Worm (Caenorhabditis elegans) whole organism, mixed stage, embryonic: Measurements from ENCODE around the gene dnj-14.
A peak's percentile ranks its signal among the peaks of the same experiment; 100 is the strongest.

Experiments
- ham-2 ChIP-seq: fragments of 200-800 bp; sonication (Bioruptor generic); optimal IDR thresholded peaks from 2 replicates; lab custom pipeline; 2018; ENCODE audit warnings: mild to moderate bottlenecking, missing genetic modification characterization, missing compliant biosample characterization
- nhr-12 ChIP-seq: fragments of 150-350 bp; optimal IDR thresholded peaks from 2 replicates; lab custom pipeline; 2014; ENCODE audit warnings: missing biosample characterization, missing genetic modification characterization
- nhr-2 ChIP-seq: fragments of 150-350 bp; optimal IDR thresholded peaks from 2 replicates; lab custom pipeline; 2014; ENCODE audit warnings: missing biosample characterization, missing genetic modification characterization
- nhr-237 ChIP-seq: fragments of 150-350 bp; optimal IDR thresholded peaks from 2 replicates; lab custom pipeline; 2014; ENCODE audit warnings: missing biosample characterization, missing genetic modification characterization
- nhr-76 ChIP-seq: sonication (generic microtip); optimal IDR thresholded peaks from 2 replicates; lab custom pipeline; 2017; ENCODE audit warnings: missing biosample characterization, missing genetic modification characterization
- pha-4 ChIP-seq: fragments of 150-350 bp; optimal IDR thresholded peaks from 2 replicates; lab custom pipeline; 2018; ENCODE audit warnings: missing biosample characterization, missing genetic modification reagents, missing genetic modification characterization

DNA sequence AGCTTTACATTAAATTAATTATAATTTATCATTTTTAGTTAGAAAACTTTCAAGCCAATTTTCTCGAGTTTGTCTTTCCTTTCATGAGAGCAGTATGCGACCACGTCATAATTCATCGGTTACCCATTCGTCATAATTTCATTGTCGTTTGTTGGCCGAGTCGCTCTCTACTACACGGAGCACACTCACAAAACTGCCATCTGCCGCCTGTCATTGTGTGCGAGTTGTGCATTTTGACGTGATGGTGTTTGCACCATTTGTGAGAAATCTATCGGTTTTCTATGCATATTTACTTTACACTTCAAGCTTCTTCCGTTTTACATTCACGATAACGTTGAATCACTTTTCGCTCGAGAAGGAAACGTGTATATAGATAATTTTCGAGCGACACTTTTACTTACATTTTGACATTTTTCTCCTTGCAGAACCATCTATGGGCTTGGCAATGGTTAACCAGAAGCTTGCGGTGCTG, 4.8 kb downstream of the dnj-14 start, which contains the start of gene dhhc-10:
- no peak for TF ChIP-seq nhr-12 (tag; lab: Kevin White, UChicago)
- TF ChIP-seq nhr-237 (tag; lab: Kevin White, UChicago), result no peak
- TF ChIP-seq pha-4, result peak; percentile 84
- TF ChIP-seq nhr-2 (tag; lab: Kevin White, UChicago), result peak; percentile 70
- no peak for TF ChIP-seq ham-2 (GFP tag; lab: Kevin White, UChicago)
- no peak for TF ChIP-seq nhr-76
